Fruit fly (Drosophila melanogaster): ENCODE data around the gene Ent2.
A peak's percentile ranks its signal among the peaks of the same experiment; 100 is the strongest.

Ent2 gene

DNA sequence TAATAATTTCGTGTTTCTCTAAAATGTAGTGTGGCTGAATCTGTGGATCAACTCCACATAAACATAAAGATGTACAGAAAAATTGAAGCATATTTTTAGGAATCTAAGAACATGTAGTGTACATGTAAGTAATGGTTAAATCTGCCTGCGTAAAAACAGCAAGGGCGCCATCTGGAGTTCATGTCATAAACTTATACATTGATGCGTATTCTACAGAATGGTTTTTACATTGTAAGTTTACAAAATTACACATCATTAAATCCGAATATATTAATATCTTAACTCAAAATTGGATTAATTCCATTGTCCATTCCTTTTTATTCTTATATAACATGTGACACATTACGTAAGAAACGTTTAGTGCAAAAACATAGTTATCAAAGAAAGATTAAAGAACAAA is 35.1 kb upstream of the Ent2 start (continued):
- no peak for TF ChIP-seq Taf1 (GFP tag; IDR thresholded peaks at IDR 0.05)
- no peak for TF ChIP-seq CG9727 (GFP tag; optimal IDR thresholded peaks at IDR 0.05)
- no peak for TF ChIP-seq CG12104 (GFP tag; optimal IDR thresholded peaks at IDR 0.05)
- TF ChIP-seq br (optimal IDR thresholded peaks at IDR 0.05): no peak
- no peak for TF ChIP-seq CG12391 (tag; optimal IDR thresholded peaks at IDR 0.05)
- TF ChIP-seq Dbx (GFP tag; IDR thresholded peaks at IDR 0.05): peak; percentile 36; the same call in 1 of the 3 replicates
- TF ChIP-seq Dp (GFP tag; optimal IDR thresholded peaks at IDR 0.05): no peak
- TF ChIP-seq CG12219 (GFP tag; optimal IDR thresholded peaks at IDR 0.05): no peak
- TF ChIP-seq CG11093 (GFP tag; IDR thresholded peaks at IDR 0.05): no peak
- TF ChIP-seq CG4282 (GFP tag; optimal IDR thresholded peaks at IDR 0.05): no peak
- TF ChIP-seq CG14441 (GFP tag; IDR thresholded peaks at IDR 0.05): no peak
- TF ChIP-seq Pdp1 (GFP tag; optimal IDR thresholded peaks at IDR 0.05): peak in 1 of 2 experiments; percentile 76
- no peak for TF ChIP-seq Nf-YB (GFP tag; optimal IDR thresholded peaks at IDR 0.05)

- peak; percentile 10 for TF ChIP-seq tin (GFP tag; optimal IDR thresholded peaks at IDR 0.05)
- peak; percentile 51 for TF ChIP-seq crol (GFP tag; IDR thresholded peaks at IDR 0.05)
- no peak for TF ChIP-seq Bgb (GFP tag; IDR thresholded peaks at IDR 0.05; ENCODE audit: partially characterized antibody)
- peak; percentile 19 for TF ChIP-seq kni (GFP tag; optimal IDR thresholded peaks at IDR 0.05)
- TF ChIP-seq twi (tag; optimal IDR thresholded peaks at IDR 0.05): peak; percentile 93
- TF ChIP-seq Deaf1 (tag; optimal IDR thresholded peaks at IDR 0.05): peak; percentile 20
- TF ChIP-seq CG2199 (GFP tag; IDR thresholded peaks at IDR 0.05): 0 out of 3 replicates have a peak, but pooled peaks have one; percentile 59
- peak; percentile 75 for TF ChIP-seq pros (GFP tag; optimal IDR thresholded peaks at IDR 0.05)
- TF ChIP-seq CG17385 (GFP tag; optimal IDR thresholded peaks at IDR 0.05): no peak
- peak; percentile 57 for TF ChIP-seq zf30C (GFP tag; optimal IDR thresholded peaks at IDR 0.05)
- TF ChIP-seq CG10321 (GFP tag; IDR thresholded peaks at IDR 0.05): 0 out of 2 replicates have a peak, but pooled peaks have one; percentile 11
These were observed 31.1 kb upstream of the Ent2 start for dm6 chr2L:6530952-6531512.

DNA sequence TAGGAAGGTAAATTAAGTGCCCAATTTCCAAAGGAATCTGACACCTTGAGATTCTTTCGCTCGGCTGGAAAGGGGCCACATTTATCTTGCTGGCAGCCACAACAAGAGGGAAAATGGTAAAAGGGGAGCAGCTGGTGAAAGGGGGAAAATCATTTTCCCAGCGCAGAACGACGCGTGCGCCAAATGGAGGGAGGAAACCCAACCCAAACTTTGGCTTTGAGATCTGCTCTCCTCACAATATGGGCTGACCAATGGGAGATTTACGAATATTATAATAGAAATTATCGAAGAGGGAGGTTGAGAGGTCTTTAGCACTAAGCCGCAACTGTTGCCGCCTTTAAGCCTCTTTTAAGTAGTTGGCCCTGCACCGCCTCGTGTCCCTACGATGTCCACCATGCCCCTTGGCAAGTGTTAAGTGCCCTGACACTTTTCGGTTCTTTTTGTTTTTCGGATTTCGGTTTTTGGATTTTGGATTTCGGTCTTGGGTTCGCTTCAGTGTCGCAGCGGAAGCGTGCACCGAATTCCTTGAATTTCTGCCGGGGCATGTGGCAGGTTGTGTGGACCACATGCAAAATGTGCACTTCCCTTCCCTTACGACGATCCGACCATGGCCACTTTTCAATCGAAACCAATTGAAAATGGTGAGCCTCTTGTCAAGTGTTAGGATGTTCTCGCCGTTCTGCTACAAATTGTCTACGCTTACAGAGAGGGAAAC is 30.0 kb upstream of the Ent2 start:
- TF ChIP-seq Med (GFP tag) (peak; percentile 49), ewg (GFP tag; optimal IDR thresholded peaks at IDR 0.05) (peak; percentile 24), Nf-YC (tag; optimal IDR thresholded peaks at IDR 0.05) (peak; percentile 75), Nf-YB (GFP tag; optimal IDR thresholded peaks at IDR 0.05) (peak; percentile 77), CG33557 (GFP tag; optimal IDR thresholded peaks at IDR 0.05) (no peak), Dp (GFP tag; optimal IDR thresholded peaks at IDR 0.05) (no peak), amos (GFP tag; IDR thresholded peaks at IDR 0.05; ENCODE audit: partially characterized antibody) (0 out of 2 replicates have a peak, but pooled peaks have one; percentile 5), pfk (GFP tag; optimal IDR thresholded peaks at IDR 0.05) (no peak), twi (tag; optimal IDR thresholded peaks at IDR 0.05) (peak; percentile 94), sens (GFP tag) (peak; percentile 32), Mad (GFP tag; optimal IDR thresholded peaks at IDR 0.05) (no peak), CG16813 (GFP tag; IDR thresholded peaks at IDR 0.05; ENCODE audit: partially characterized antibody) (0 out of 3 replicates have a peak, but pooled peaks have one; percentile 19), Lim3 (GFP tag; IDR thresholded peaks at IDR 0.05) (no peak)

- TF ChIP-seq CG4360 (GFP tag; IDR thresholded peaks at IDR 0.05) (no peak), crol (GFP tag; IDR thresholded peaks at IDR 0.05) (0 out of 2 replicates have a peak, but pooled peaks have one; percentile 9)
These were observed 29.1 kb upstream of the Ent2 start for dm6 chr2L:6532977-6533376.

All from whole organism, embryonic.